Worm (Caenorhabditis elegans): ENCODE results near the gene pals-17.

ce11 chrIII:1374355-1374807, 17.3 kb downstream of the pals-17 start, which contains the start of gene Y82E9BR.20:
- TF ChIP-seq fos-1 (tag; optimal IDR thresholded peaks at IDR 0.05) = no peak
- TF ChIP-seq ztf-11 (tag; optimal IDR thresholded peaks at IDR 0.05) = no peak
